Fruit fly (Drosophila melanogaster): ENCODE data around the gene shop.

Gene shop

dm6 chrX:18834399-18834798 is 14.0 kb downstream of the shop start (continued):
- TF ChIP-seq her (GFP tag; optimal IDR thresholded peaks at IDR 0.05), result no peak
- TF ChIP-seq CG7963 (GFP tag; IDR thresholded peaks at IDR 0.05; ENCODE audit: partially characterized antibody), result no peak
- no peak for TF ChIP-seq E2f2 (GFP tag; IDR thresholded peaks at IDR 0.05)
- no peak for TF ChIP-seq Sry-δ (GFP tag; optimal IDR thresholded peaks at IDR 0.05)
- no peak for TF ChIP-seq knrl (GFP tag; IDR thresholded peaks at IDR 0.05; ENCODE audit: partially characterized antibody)
- TF ChIP-seq insv (GFP tag; optimal IDR thresholded peaks at IDR 0.05), result no peak
- no peak for TF ChIP-seq HLHmδ (GFP tag; optimal IDR thresholded peaks at IDR 0.05)
- no peak for TF ChIP-seq BEAF-32 (GFP tag; optimal IDR thresholded peaks at IDR 0.05)
- TF ChIP-seq CG1832 (GFP tag; optimal IDR thresholded peaks at IDR 0.05), result no peak
- TF ChIP-seq H15 (GFP tag; IDR thresholded peaks at IDR 0.05), result no peak
- TF ChIP-seq CG10366 (GFP tag; IDR thresholded peaks at IDR 0.05), result no peak
- TF ChIP-seq CG2116 (GFP tag; optimal IDR thresholded peaks at IDR 0.05), result no peak
- TF ChIP-seq crc (GFP tag; optimal IDR thresholded peaks at IDR 0.05), result no peak
- no peak for TF ChIP-seq Elba2 (GFP tag; optimal IDR thresholded peaks at IDR 0.05)
- peak; percentile 24 for TF ChIP-seq CG3281 (GFP tag; optimal IDR thresholded peaks at IDR 0.05)
- no peak for TF ChIP-seq fu2 (GFP tag; optimal IDR thresholded peaks at IDR 0.05)
- no peak for TF ChIP-seq sob (GFP tag; IDR thresholded peaks at IDR 0.05)
- TF ChIP-seq CG1647 (GFP tag; optimal IDR thresholded peaks at IDR 0.05), result peak; percentile 28
- TF ChIP-seq CG14441 (GFP tag; IDR thresholded peaks at IDR 0.05), result peak; percentile 59
- no peak for TF ChIP-seq Oli (tag; optimal IDR thresholded peaks at IDR 0.05)
- no peak for TF ChIP-seq Awh (GFP tag; IDR thresholded peaks at IDR 0.05)
- TF ChIP-seq CG43689 (GFP tag; IDR thresholded peaks at IDR 0.05), result no peak
- no peak for TF ChIP-seq CG30403 (GFP tag; optimal IDR thresholded peaks at IDR 0.05)
- no peak for TF ChIP-seq nerfin-2 (GFP tag; IDR thresholded peaks at IDR 0.05; ENCODE audit: partially characterized antibody)
- no peak for TF ChIP-seq wek (GFP tag; optimal IDR thresholded peaks at IDR 0.05)
- TF ChIP-seq ttk (GFP tag; IDR thresholded peaks at IDR 0.05), result peak; percentile 56
- no peak for TF ChIP-seq gce (GFP tag; IDR thresholded peaks at IDR 0.05)
- no peak for TF ChIP-seq Six4 (GFP tag; optimal IDR thresholded peaks at IDR 0.05)
- no peak for TF ChIP-seq tup (GFP tag; optimal IDR thresholded peaks at IDR 0.05)
- TF ChIP-seq CG6854 (GFP tag; optimal IDR thresholded peaks at IDR 0.05), result no peak
- 0 out of 3 replicates have a peak, but pooled peaks have one; percentile 21 for TF ChIP-seq row (GFP tag; IDR thresholded peaks at IDR 0.05)
- TF ChIP-seq CG6254 (GFP tag; optimal IDR thresholded peaks at IDR 0.05), result no peak
- no peak for TF ChIP-seq HLH54F (GFP tag; optimal IDR thresholded peaks at IDR 0.05)
- no peak for TF ChIP-seq Atf3 (GFP tag; optimal IDR thresholded peaks at IDR 0.05)
- no peak for TF ChIP-seq Dp (GFP tag; optimal IDR thresholded peaks at IDR 0.05)
- TF ChIP-seq hb (GFP tag; IDR thresholded peaks at IDR 0.05; ENCODE audit: partially characterized antibody), result no peak
- no peak for TF ChIP-seq B-H2 (GFP tag; optimal IDR thresholded peaks at IDR 0.05)
- TF ChIP-seq onecut (GFP tag; IDR thresholded peaks at IDR 0.05), result no peak
- no peak for TF ChIP-seq gt (GFP tag; IDR thresholded peaks at IDR 0.05)
- 0 out of 2 replicates have a peak, but pooled peaks have one; percentile 22 for TF ChIP-seq Rfx (GFP tag; IDR thresholded peaks at IDR 0.05)
- TF ChIP-seq lilli (GFP tag; optimal IDR thresholded peaks at IDR 0.05), result peak; percentile 50
- no peak for TF ChIP-seq Camta (GFP tag; optimal IDR thresholded peaks at IDR 0.05)
- TF ChIP-seq Nf-YC (tag; optimal IDR thresholded peaks at IDR 0.05), result no peak
- no peak for TF ChIP-seq TFAM (GFP tag; optimal IDR thresholded peaks at IDR 0.05)
- no peak for TF ChIP-seq Sox100B (GFP tag; optimal IDR thresholded peaks at IDR 0.05)
- TF ChIP-seq CG32532 (GFP tag; IDR thresholded peaks at IDR 0.05), result peak; percentile 52
- TF ChIP-seq hkb (optimal IDR thresholded peaks at IDR 0.05), result no peak
- TF ChIP-seq hkb (GFP tag; IDR thresholded peaks at IDR 0.05), result peak; percentile 47
- no peak for TF ChIP-seq CG10654 (GFP tag; optimal IDR thresholded peaks at IDR 0.05)
- no peak for TF ChIP-seq CTCF (GFP tag; optimal IDR thresholded peaks at IDR 0.05)
- no peak for TF ChIP-seq CG11398 (GFP tag; optimal IDR thresholded peaks at IDR 0.05)
- TF ChIP-seq bab2 (GFP tag; optimal IDR thresholded peaks at IDR 0.05), result no peak
- TF ChIP-seq Fer2 (tag; optimal IDR thresholded peaks at IDR 0.05), result no peak
